Fruit fly (Drosophila melanogaster) whole organism, prepupa: Measurements from ENCODE around the gene Nuak.

Experiments
- Blimp-1 ChIP-seq: fragments of 200-800 bp; sonication (Bioruptor generic); optimal IDR thresholded peaks from 3 replicates; lab custom pipeline; 2017; ENCODE audit warnings: missing biosample characterization, missing genetic modification characterization, mild to moderate bottlenecking, moderate library complexity, missing genetic modification reagents
- CG10669 ChIP-seq: fragments of 200-800 bp; sonication (Bioruptor generic); optimal IDR thresholded peaks from 3 replicates; lab custom pipeline; 2018; ENCODE audit warnings: missing biosample characterization, mild to moderate bottlenecking, missing genetic modification characterization, moderate library complexity
- CG11294 ChIP-seq: fragments of 200-800 bp; sonication (Bioruptor generic); IDR thresholded peaks from 2 replicates; pipeline ENCODE4 v1.3.6; 2022; ENCODE audit warnings: missing biosample characterization, missing genetic modification characterization
- CG11762 ChIP-seq: fragments of 200-800 bp; sonication (Bioruptor generic); optimal IDR thresholded peaks from 3 replicates; lab custom pipeline; 2016; ENCODE audit warnings: missing biosample characterization, missing genetic modification characterization; ENCODE audit not compliant: insufficient read depth
- CG1621 ChIP-seq: fragments of 200-800 bp; sonication (Bioruptor generic); optimal IDR thresholded peaks from 3 replicates; lab custom pipeline; 2018; ENCODE audit warnings: missing biosample characterization, mild to moderate bottlenecking, missing genetic modification characterization
- CG3032 ChIP-seq: fragments of 200-800 bp; optimal IDR thresholded peaks from 2 replicates; lab custom pipeline; 2019; ENCODE audit warnings: missing biosample characterization, mild to moderate bottlenecking, missing genetic modification characterization, moderate library complexity
- CG31627 ChIP-seq: fragments of 200-800 bp; sonication (Bioruptor generic); optimal IDR thresholded peaks from 3 replicates; lab custom pipeline; 2016; ENCODE audit warnings: missing biosample characterization, missing genetic modification characterization
- CG32006 ChIP-seq: fragments of 200-800 bp; sonication (Bioruptor generic); optimal IDR thresholded peaks from 3 replicates; lab custom pipeline; 2017; ENCODE audit warnings: missing biosample characterization, mild to moderate bottlenecking, missing genetic modification characterization
- CG3919 ChIP-seq: fragments of 200-800 bp; sonication (Bioruptor generic); optimal IDR thresholded peaks from 3 replicates; lab custom pipeline; 2016; ENCODE audit warnings: missing biosample characterization, missing genetic modification characterization
- CG6163 ChIP-seq: fragments of 200-800 bp; sonication (Bioruptor generic); IDR thresholded peaks from 3 replicates; pipeline ENCODE4 v1.3.6; 2022; ENCODE audit warnings: missing biosample characterization, missing genetic modification characterization
- CG6792 ChIP-seq: fragments of 200-800 bp; sonication (Bioruptor generic); optimal IDR thresholded peaks from 3 replicates; lab custom pipeline; 2016; ENCODE audit warnings: missing biosample characterization, missing genetic modification characterization
- CG6808 ChIP-seq: fragments of 200-800 bp; sonication (Bioruptor generic); optimal IDR thresholded peaks from 3 replicates; lab custom pipeline; 2017; ENCODE audit warnings: missing biosample characterization, missing genetic modification characterization, mild to moderate bottlenecking, moderate library complexity, missing genetic modification reagents
- CG6854 ChIP-seq: fragments of 200-800 bp; sonication (Bioruptor generic); optimal IDR thresholded peaks from 2 replicates; lab custom pipeline; 2017; ENCODE audit warnings: missing biosample characterization, mild to moderate bottlenecking, missing genetic modification characterization
- CG8319 ChIP-seq: fragments of 200-800 bp; sonication (Bioruptor generic); optimal IDR thresholded peaks from 3 replicates; lab custom pipeline; 2016; ENCODE audit warnings: missing biosample characterization, missing genetic modification characterization
- CG8632 ChIP-seq: fragments of 200-800 bp; sonication (Bioruptor generic); optimal IDR thresholded peaks from 3 replicates; lab custom pipeline; 2016; ENCODE audit warnings: missing biosample characterization, missing genetic modification characterization
- CG9139 ChIP-seq: fragments of 200-800 bp; sonication (Bioruptor generic); optimal IDR thresholded peaks from 3 replicates; lab custom pipeline; 2017; ENCODE audit warnings: missing biosample characterization, mild to moderate bottlenecking, missing genetic modification characterization
- Eip78C ChIP-seq: fragments of 200-800 bp; sonication (Bioruptor generic); peaks from one replicate; lab custom pipeline; 2016; ENCODE audit warnings: missing biosample characterization, missing genetic modification characterization
- Ets21C ChIP-seq: fragments of 200-800 bp; sonication (Bioruptor generic); optimal IDR thresholded peaks from 3 replicates; lab custom pipeline; 2016; ENCODE audit warnings: missing biosample characterization, missing genetic modification characterization
- Ets96B ChIP-seq: fragments of 200-800 bp; optimal IDR thresholded peaks from 2 replicates; lab custom pipeline; 2019; ENCODE audit warnings: missing biosample characterization, mild to moderate bottlenecking, missing genetic modification characterization, moderate library complexity
- Gug ChIP-seq: fragments of 200-800 bp; sonication (Bioruptor generic); IDR thresholded peaks from 2 replicates; pipeline ENCODE4 v1.3.6; 2022; ENCODE audit warnings: missing biosample characterization, missing genetic modification characterization
- Hr4 ChIP-seq: fragments of 200-800 bp; sonication (Bioruptor generic); optimal IDR thresholded peaks from 3 replicates; lab custom pipeline; 2016; ENCODE audit warnings: missing biosample characterization, missing genetic modification characterization
- Lpt ChIP-seq: fragments of 200-800 bp; sonication (Bioruptor generic); optimal IDR thresholded peaks from 3 replicates; lab custom pipeline; 2016; ENCODE audit warnings: missing biosample characterization, missing genetic modification characterization
- Met ChIP-seq: fragments of 200-800 bp; sonication (Bioruptor generic); optimal IDR thresholded peaks from 3 replicates; lab custom pipeline; 2016; ENCODE audit warnings: missing biosample characterization, missing genetic modification characterization
- OdsH ChIP-seq: fragments of 200-800 bp; sonication (Bioruptor generic); optimal IDR thresholded peaks from 3 replicates; lab custom pipeline; 2016; ENCODE audit warnings: missing biosample characterization, missing genetic modification characterization
- Smox ChIP-seq: fragments of 200-800 bp; sonication (Bioruptor generic); optimal IDR thresholded peaks from 3 replicates; lab custom pipeline; 2016; ENCODE audit warnings: missing biosample characterization, missing genetic modification characterization
- Sox102F ChIP-seq: fragments of 200-800 bp; sonication (Bioruptor generic); optimal IDR thresholded peaks from 2 replicates; lab custom pipeline; 2016; ENCODE audit warnings: missing biosample characterization, mild to moderate bottlenecking, missing genetic modification characterization
- Sox14 ChIP-seq: fragments of 200-800 bp; sonication (Bioruptor generic); optimal IDR thresholded peaks from 3 replicates; lab custom pipeline; 2016; ENCODE audit warnings: missing biosample characterization, missing genetic modification characterization
- Sox15 ChIP-seq: fragments of 200-800 bp; sonication (Bioruptor generic); optimal IDR thresholded peaks from 3 replicates; lab custom pipeline; 2016; ENCODE audit warnings: missing biosample characterization, missing genetic modification characterization
- achi ChIP-seq: fragments of 200-800 bp; sonication (Bioruptor generic); optimal IDR thresholded peaks from 3 replicates; lab custom pipeline; 2016; ENCODE audit warnings: missing biosample characterization, missing genetic modification characterization
- acj6 ChIP-seq: fragments of 200-800 bp; sonication (Bioruptor generic); optimal IDR thresholded peaks from 3 replicates; lab custom pipeline; 2016; ENCODE audit warnings: missing biosample characterization, missing genetic modification characterization
- cyc ChIP-seq: fragments of 200-800 bp; sonication (Bioruptor generic); optimal IDR thresholded peaks from 3 replicates; lab custom pipeline; 2016; ENCODE audit warnings: missing biosample characterization, missing genetic modification characterization
- dsx ChIP-seq: fragments of 200-800 bp; optimal IDR thresholded peaks from 3 replicates; lab custom pipeline; 2019; ENCODE audit warnings: missing biosample characterization, mild to moderate bottlenecking, missing genetic modification characterization, moderate library complexity; ENCODE audit not compliant: poor library complexity, severe bottlenecking
- eg ChIP-seq: fragments of 200-800 bp; sonication (Bioruptor generic); IDR thresholded peaks from 3 replicates; pipeline ENCODE4 v1.3.6; 2022; ENCODE audit warnings: missing biosample characterization, missing genetic modification characterization
- fd59A ChIP-seq: fragments of 200-800 bp; sonication (Bioruptor generic); optimal IDR thresholded peaks from 2 replicates; lab custom pipeline; 2017; ENCODE audit warnings: missing biosample characterization, mild to moderate bottlenecking, missing genetic modification characterization, missing genetic modification reagents
- fd85E ChIP-seq: fragments of 200-800 bp; sonication (Bioruptor generic); optimal IDR thresholded peaks from 3 replicates; lab custom pipeline; 2016; ENCODE audit warnings: missing biosample characterization, missing genetic modification characterization
- fkh ChIP-seq: fragments of 200-800 bp; sonication (Bioruptor generic); optimal IDR thresholded peaks from 3 replicates; lab custom pipeline; 2017; ENCODE audit warnings: missing biosample characterization, mild to moderate bottlenecking, missing genetic modification characterization, moderate library complexity
- lz ChIP-seq: fragments of 200-800 bp; sonication (Bioruptor generic); optimal IDR thresholded peaks from 3 replicates; lab custom pipeline; 2016; ENCODE audit warnings: missing biosample characterization, missing genetic modification characterization
- net ChIP-seq: fragments of 200-800 bp; sonication (Bioruptor generic); optimal IDR thresholded peaks from 3 replicates; lab custom pipeline; 2016; ENCODE audit warnings: missing biosample characterization, missing genetic modification characterization
- pdm3 ChIP-seq: fragments of 200-800 bp; sonication (Bioruptor generic); optimal IDR thresholded peaks from 3 replicates; lab custom pipeline; 2016; ENCODE audit warnings: missing biosample characterization, missing genetic modification characterization
- salr ChIP-seq, 2 experiments: fragments of 200-800 bp; sonication (Bioruptor generic); optimal IDR thresholded peaks; 3 replicates each; lab custom pipeline; 2016 to 2018; ENCODE audit warnings: missing biosample characterization in 2 of 2, missing genetic modification characterization in 2 of 2, mild to moderate bottlenecking in 1 of 2
- spab ChIP-seq: fragments of 200-800 bp; sonication (Bioruptor generic); optimal IDR thresholded peaks from 2 replicates; lab custom pipeline; 2017; ENCODE audit warnings: missing biosample characterization, mild to moderate bottlenecking, missing genetic modification characterization, missing genetic modification reagents
- ss ChIP-seq, 2 experiments: fragments of 200-800 bp; sonication (Bioruptor generic); optimal IDR thresholded peaks; 2 replicates in 1 of 2; 3 replicates in 1 of 2; lab custom pipeline; 2017 to 2018; ENCODE audit warnings: mild to moderate bottlenecking in 2 of 2, missing biosample characterization in 2 of 2, missing genetic modification characterization in 2 of 2, moderate library complexity in 1 of 2
- svp ChIP-seq: fragments of 200-800 bp; sonication (Bioruptor generic); peaks from one replicate; lab custom pipeline; 2016; ENCODE audit warnings: missing biosample characterization, missing genetic modification characterization

Gene Nuak

dm6 chr3R:10261800-10262199 is 2.3 kb upstream of the Nuak start, which contains the start of the genes Sirt6 and pont (continued):
- peak; percentile 80 to 88 for TF ChIP-seq ss (GFP tag; optimal IDR thresholded peaks at IDR 0.05; lab: Kevin White, UChicago)
- TF ChIP-seq CG6163 (GFP tag; lab: Robert Waterston, UW): no peak
- TF ChIP-seq CG11762: peak; percentile 84
- peak; percentile 90 for TF ChIP-seq Sox15 (GFP tag; lab: Kevin White, UChicago)
- no peak for TF ChIP-seq eg (GFP tag; lab: Robert Waterston, UW)
- peak; percentile 74 to 88 for TF ChIP-seq salr (GFP tag; optimal IDR thresholded peaks at IDR 0.05; lab: Kevin White, UChicago)
- TF ChIP-seq Hr4 (GFP tag; lab: Kevin White, UChicago): peak; percentile 87
- TF ChIP-seq dsx: peak; percentile 96
- peak; percentile 77 for TF ChIP-seq CG9139 (GFP tag; lab: Kevin White, UChicago)
- TF ChIP-seq Eip78C (GFP tag; lab: Kevin White, UChicago): peak; percentile 97
- peak; percentile 77 for TF ChIP-seq fd59A (GFP tag; lab: Kevin White, UChicago)
- no peak for TF ChIP-seq Gug (GFP tag; lab: Robert Waterston, UW)
- peak; percentile 79 for TF ChIP-seq CG6808 (GFP tag; lab: Kevin White, UChicago)
- TF ChIP-seq fkh (GFP tag; lab: Kevin White, UChicago): peak; percentile 94
- TF ChIP-seq Blimp-1: peak; percentile 86
- TF ChIP-seq CG1621 (tag; lab: Kevin White, UChicago): peak; percentile 79
- peak; percentile 82 for TF ChIP-seq lz (GFP tag; lab: Kevin White, UChicago)
- peak; percentile 93 for TF ChIP-seq CG10669
- peak; percentile 97 for TF ChIP-seq CG3032 (tag; lab: Kevin White, UChicago)
- peak; percentile 87 for TF ChIP-seq cyc (GFP tag; lab: Kevin White, UChicago)
- peak; percentile 84 for TF ChIP-seq Sox14
- TF ChIP-seq CG11294 (GFP tag; lab: Robert Waterston, UW): no peak
- TF ChIP-seq Ets21C (GFP tag; lab: Kevin White, UChicago): peak; percentile 67
- TF ChIP-seq net (GFP tag; lab: Kevin White, UChicago): peak; percentile 89
- peak; percentile 80 for TF ChIP-seq CG31627 (GFP tag; lab: Kevin White, UChicago)
- peak; percentile 83 for TF ChIP-seq CG8319 (GFP tag; lab: Kevin White, UChicago)
- peak; percentile 90 for TF ChIP-seq CG6792 (GFP tag; lab: Kevin White, UChicago)
- TF ChIP-seq pdm3: peak; percentile 85
- TF ChIP-seq svp (GFP tag; lab: Kevin White, UChicago): peak; percentile 94
- TF ChIP-seq acj6 (GFP tag; lab: Kevin White, UChicago): peak; percentile 95
- peak; percentile 92 for TF ChIP-seq achi (GFP tag; lab: Kevin White, UChicago)
- peak; percentile 79 for TF ChIP-seq Sox102F (GFP tag; lab: Kevin White, UChicago)
- peak; percentile 70 for TF ChIP-seq CG6854 (GFP tag; lab: Kevin White, UChicago)
- TF ChIP-seq Smox (GFP tag; lab: Kevin White, UChicago): peak; percentile 81
- peak; percentile 17 for TF ChIP-seq fd85E
- peak; percentile 95 for TF ChIP-seq CG32006
- TF ChIP-seq Met (GFP tag; lab: Kevin White, UChicago): peak; percentile 83
- TF ChIP-seq Lpt (GFP tag; lab: Kevin White, UChicago): peak; percentile 89
- peak; percentile 85 for TF ChIP-seq spab (GFP tag; lab: Kevin White, UChicago)
- TF ChIP-seq CG8632 (GFP tag; lab: Kevin White, UChicago): peak; percentile 93
- TF ChIP-seq Ets96B: peak; percentile 96
- peak; percentile 95 for TF ChIP-seq OdsH
- TF ChIP-seq CG3919 (GFP tag; lab: Kevin White, UChicago): peak; percentile 92
